Worm (Caenorhabditis elegans): ENCODE results near the gene alg-3.

- TF ChIP-seq blmp-1 (tag; optimal IDR thresholded peaks at IDR 0.05) (no peak), lin-13 (tag; optimal IDR thresholded peaks at IDR 0.05) (no peak), lin-32 (GFP tag; optimal IDR thresholded peaks at IDR 0.05) (no peak), elt-3 (tag; optimal IDR thresholded peaks at IDR 0.05) (no peak), nhr-2 (tag; optimal IDR thresholded peaks at IDR 0.05) (no peak), nhr-12 (tag; optimal IDR thresholded peaks at IDR 0.05) (no peak), nhr-237 (tag; optimal IDR thresholded peaks at IDR 0.05) (no peak), unc-62 (GFP tag; optimal IDR thresholded peaks at IDR 0.05) (no peak), flh-1 (GFP tag; optimal IDR thresholded peaks at IDR 0.05) (no peak)
Measured at ce11 chrIV:11713289-11713688, 9.2 kb downstream of the alg-3 start.

All from whole organism, mixed stage, embryonic.